Worm (Caenorhabditis elegans) whole organism, young adult: ENCODE data around the gene M117.1.

Source experiments
- ama-1 ChIP-seq, 3 experiments: fragments of 150-350 bp in 1 of 3; sonication (generic microtip) in 2 of 3; optimal IDR thresholded peaks; 2 replicates each; lab custom pipeline; 2014 to 2018; ENCODE audit warnings: missing biosample characterization in 2 of 3, missing genetic modification characterization in 2 of 3, missing genetic modification reagents in 2 of 3
- dpl-1 ChIP-seq: fragments of 150-350 bp; optimal IDR thresholded peaks from 2 replicates; lab custom pipeline; 2014; ENCODE audit warnings: missing biosample characterization, missing genetic modification reagents, missing genetic modification characterization
- efl-1 ChIP-seq: fragments of 150-350 bp; optimal IDR thresholded peaks from 2 replicates; lab custom pipeline; 2014; ENCODE audit warnings: missing biosample characterization, missing genetic modification reagents, missing genetic modification characterization
- ets-4 ChIP-seq: fragments of 200-800 bp; sonication (Bioruptor generic); optimal IDR thresholded peaks from 2 replicates; lab custom pipeline; 2018; ENCODE audit warnings: mild to moderate bottlenecking, missing genetic modification characterization, missing compliant biosample characterization
- him-1 ChIP-seq: sonication (generic microtip); optimal IDR thresholded peaks from 2 replicates; lab custom pipeline; 2016; ENCODE audit warnings: missing genotype, missing genetic modification reagents, missing genetic modification characterization, missing compliant biosample characterization
- lin-26 ChIP-seq: fragments of 200-800 bp; sonication (Bioruptor generic); IDR thresholded peaks from 2 replicates; pipeline ENCODE4 v1.3.6; 2022; ENCODE audit warnings: missing genetic modification reagents, missing genetic modification characterization, missing compliant biosample characterization
- nfya-1 ChIP-seq: sonication (generic microtip); optimal IDR thresholded peaks from 2 replicates; lab custom pipeline; 2017; ENCODE audit warnings: antibody characterized with exemption, missing compliant biosample characterization, missing genetic modification characterization, borderline replicate concordance; ENCODE audit not compliant: insufficient read depth
- repo-1 ChIP-seq: sonication (generic microtip); optimal IDR thresholded peaks from 2 replicates; lab custom pipeline; 2017; ENCODE audit warnings: mild to moderate bottlenecking, missing genetic modification characterization, missing compliant biosample characterization
- snpc-1.3 ChIP-seq: sonication (generic microtip); optimal IDR thresholded peaks from 2 replicates; lab custom pipeline; 2017; ENCODE audit warnings: missing genetic modification characterization, mild to moderate bottlenecking, missing compliant biosample characterization, antibody characterized with exemption, moderate library complexity, missing genotype, missing genetic modification reagents; ENCODE audit not compliant: insufficient read depth
- snpc-4 ChIP-seq, 5 experiments: fragments of 150-350 bp in 1 of 5; sonication (generic microtip) in 4 of 5; optimal IDR thresholded peaks; 2 replicates each; lab custom pipeline; 2014 to 2018; ENCODE audit warnings: missing genetic modification characterization in 5 of 5, missing biosample characterization in 3 of 5, antibody characterized with exemption in 2 of 5, mild to moderate bottlenecking in 2 of 5, missing compliant biosample characterization in 2 of 5, missing genotype in 2 of 5, moderate library complexity in 2 of 5, missing genetic modification reagents in 1 of 5
- sptf-2 ChIP-seq: fragments of 200-800 bp; sonication (Bioruptor generic); optimal IDR thresholded peaks from 2 replicates; lab custom pipeline; 2018; ENCODE audit warnings: mild to moderate bottlenecking, missing genetic modification characterization, missing compliant biosample characterization
- unc-62 ChIP-seq: fragments of 150-350 bp; optimal IDR thresholded peaks from 2 replicates; lab custom pipeline; 2014; ENCODE audit warnings: missing biosample characterization, missing genetic modification reagents, missing genetic modification characterization

- TF ChIP-seq unc-62 (GFP tag; lab: Kevin White, UChicago) (no peak), dpl-1 (no peak), ama-1 (optimal IDR thresholded peaks at IDR 0.05; lab: Kevin White, UChicago) (no peak), ama-1 (GFP tag; optimal IDR thresholded peaks at IDR 0.05; lab: Kevin White, UChicago) (no peak), lin-26 (no peak), nfya-1 (tag; lab: Kevin White, UChicago) (no peak), ets-4 (GFP tag; lab: Kevin White, UChicago) (no peak), repo-1 (no peak), sptf-2 (no peak), snpc-4 (GFP tag; optimal IDR thresholded peaks at IDR 0.05; lab: Kevin White, UChicago) (no peak), snpc-4 (tag; optimal IDR thresholded peaks at IDR 0.05; lab: Kevin White, UChicago) (no peak), snpc-1.3 (tag; lab: Kevin White, UChicago) (no peak), him-1 (tag; lab: Kevin White, UChicago) (no peak), efl-1 (GFP tag; lab: Kevin White, UChicago) (no peak)
Observed at ce11 chrIV:11772119-11772518, 41.9 kb upstream of the M117.1 start.
